Worm (Caenorhabditis elegans): Measurements from ENCODE around the gene sec-20.

DNA sequence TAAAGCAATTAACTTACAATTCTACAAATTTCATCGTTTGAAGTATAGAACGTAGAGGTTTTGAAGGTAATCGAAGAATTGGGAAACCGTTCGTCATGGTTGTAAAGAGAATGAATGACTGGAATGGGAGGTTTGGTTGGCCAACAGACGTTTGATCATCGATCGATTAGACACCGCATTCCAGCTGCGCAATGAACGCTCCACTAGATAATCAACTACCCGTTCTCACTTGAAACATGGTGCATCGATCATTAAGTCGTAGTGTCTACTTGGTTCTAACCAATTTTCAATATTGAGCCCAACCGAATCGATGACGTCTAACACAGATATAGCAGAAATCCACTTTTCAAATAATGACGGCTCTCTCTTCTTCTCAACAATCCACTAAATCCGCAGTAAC is 48.8 kb upstream of the sec-20 start, which contains the start of gene fbxb-82:
- TF ChIP-seq ets-7 (tag; optimal IDR thresholded peaks at IDR 0.05), result no peak
- no peak for TF ChIP-seq F13C5.2 (tag; optimal IDR thresholded peaks at IDR 0.05)
- TF ChIP-seq ceh-13 (GFP tag; optimal IDR thresholded peaks at IDR 0.05), result no peak
- no peak for TF ChIP-seq tra-4 (tag; optimal IDR thresholded peaks at IDR 0.05)
- no peak for TF ChIP-seq ama-1 (optimal IDR thresholded peaks at IDR 0.05)
- no peak for TF ChIP-seq flt-1 (GFP tag; IDR thresholded peaks at IDR 0.05)
- no peak for TF ChIP-seq scrt-1 (GFP tag; IDR thresholded peaks at IDR 0.05)
- no peak for TF ChIP-seq aly-1 (tag; optimal IDR thresholded peaks at IDR 0.05)
- TF ChIP-seq ceh-36 (tag; optimal IDR thresholded peaks at IDR 0.05), result no peak
- no peak for TF ChIP-seq sea-1 (GFP tag; conservative IDR thresholded peaks at IDR 0.05)
